Fruit fly (Drosophila melanogaster) whole organism, pupa: ENCODE results near the gene Sytbeta.

ENCODE experiments used
- CG10348 ChIP-seq: fragments of 200-800 bp; sonication (Bioruptor generic); IDR thresholded peaks from 2 replicates; pipeline ENCODE4 v1.3.6; 2022; ENCODE audit warnings: missing biosample characterization, missing genetic modification characterization
- CG12605 ChIP-seq: fragments of 200-800 bp; sonication (Bioruptor generic); IDR thresholded peaks from 2 replicates; pipeline ENCODE4 v1.3.6; 2022; ENCODE audit warnings: missing biosample characterization, missing genetic modification characterization
- CG14655 ChIP-seq: fragments of 200-800 bp; sonication (Bioruptor generic); optimal IDR thresholded peaks from 3 replicates; lab custom pipeline; 2017; ENCODE audit warnings: mild to moderate bottlenecking, missing biosample characterization, missing genetic modification reagents, missing genetic modification characterization
- CG15710 ChIP-seq: fragments of 200-800 bp; sonication (Bioruptor generic); optimal IDR thresholded peaks from 2 replicates; lab custom pipeline; 2018; ENCODE audit warnings: missing biosample characterization, mild to moderate bottlenecking, missing genetic modification characterization, moderate library complexity
- CG34367 ChIP-seq: fragments of 200-800 bp; sonication (Bioruptor generic); optimal IDR thresholded peaks from 2 replicates; lab custom pipeline; 2018; ENCODE audit warnings: missing biosample characterization, mild to moderate bottlenecking, missing genetic modification characterization
- CG8159 ChIP-seq: fragments of 200-800 bp; sonication (Bioruptor generic); optimal IDR thresholded peaks from 3 replicates; lab custom pipeline; 2018; ENCODE audit warnings: missing biosample characterization, mild to moderate bottlenecking, missing genetic modification characterization, moderate library complexity
- CG8301 ChIP-seq: fragments of 200-800 bp; sonication (Bioruptor generic); optimal IDR thresholded peaks from 2 replicates; lab custom pipeline; 2018; ENCODE audit warnings: missing biosample characterization, mild to moderate bottlenecking, missing genetic modification characterization
- CG9948 ChIP-seq: fragments of 200-800 bp; sonication (Bioruptor generic); optimal IDR thresholded peaks from 2 replicates; lab custom pipeline; 2018; ENCODE audit warnings: missing biosample characterization, mild to moderate bottlenecking, missing genetic modification characterization, moderate library complexity
- D1 ChIP-seq: fragments of 200-800 bp; sonication (Bioruptor generic); optimal IDR thresholded peaks from 2 replicates; lab custom pipeline; 2018; ENCODE audit warnings: missing biosample characterization, mild to moderate bottlenecking, missing genetic modification characterization, moderate library complexity
- EcR ChIP-seq: fragments of 200-800 bp; sonication (Bioruptor generic); optimal IDR thresholded peaks from 3 replicates; lab custom pipeline; 2019; ENCODE audit warnings: missing biosample characterization, missing genetic modification characterization, mild to moderate bottlenecking, moderate library complexity, missing genetic modification reagents
- rn ChIP-seq: fragments of 200-800 bp; sonication (Bioruptor generic); IDR thresholded peaks from 2 replicates; pipeline ENCODE4 v1.3.6; 2022; ENCODE audit warnings: missing biosample characterization, missing genetic modification characterization

dm6 chr3L:15011142-15011541 is 53.6 kb downstream of the Sytbeta start:
- TF ChIP-seq CG15710 (tag; lab: Kevin White, UChicago): no peak
- no peak for TF ChIP-seq CG8159 (tag; lab: Kevin White, UChicago)
- no peak for TF ChIP-seq CG12605 (GFP tag; lab: Robert Waterston, UW)
- TF ChIP-seq EcR (GFP tag; lab: Kevin White, UChicago): no peak
- no peak for TF ChIP-seq CG10348 (GFP tag; lab: Robert Waterston, UW)
- TF ChIP-seq CG9948: no peak
- TF ChIP-seq rn (GFP tag; lab: Robert Waterston, UW): no peak
- no peak for TF ChIP-seq CG14655 (GFP tag; lab: Kevin White, UChicago)
- no peak for TF ChIP-seq CG34367
- no peak for TF ChIP-seq D1 (tag; lab: Kevin White, UChicago)
- TF ChIP-seq CG8301 (tag; lab: Kevin White, UChicago): no peak
